Worm (Caenorhabditis elegans): Measurements from ENCODE around the gene serp-1.1.

serp-1.1 gene

ce11 chrX:15869589-15869988, 28.2 kb downstream of the serp-1.1 start:
- TF ChIP-seq tra-1 (GFP tag; IDR thresholded peaks at IDR 0.05) (no peak), aha-1 (tag) (no peak), unc-62 (GFP tag; optimal IDR thresholded peaks at IDR 0.05 in 1 of 2) (peak in 1 of 2 experiments; percentile 81), unc-62 (tag; optimal IDR thresholded peaks at IDR 0.05) (no peak), nhr-10 (tag; optimal IDR thresholded peaks at IDR 0.05) (no peak), lsy-2 (tag; optimal IDR thresholded peaks at IDR 0.05) (no peak), nhr-76 (tag; optimal IDR thresholded peaks at IDR 0.05) (no peak), mxl-3 (GFP tag; optimal IDR thresholded peaks at IDR 0.05) (peak; percentile 9), vab-7 (GFP tag; IDR thresholded peaks at IDR 0.05) (no peak), egl-27 (tag; optimal IDR thresholded peaks at IDR 0.05) (no peak), dpl-1 (GFP tag; optimal IDR thresholded peaks at IDR 0.05) (no peak), F10B5.3 (tag; optimal IDR thresholded peaks at IDR 0.05) (no peak), nhr-48 (tag; optimal IDR thresholded peaks at IDR 0.05) (no peak), lir-3 (tag; optimal IDR thresholded peaks at IDR 0.05) (no peak), nhr-102 (tag; optimal IDR thresholded peaks at IDR 0.05) (no peak), mxl-2 (GFP tag; conservative IDR thresholded peaks at IDR 0.05) (no peak), hlh-11 (tag; optimal IDR thresholded peaks at IDR 0.05) (peak; percentile 15), lin-13 (GFP tag; optimal IDR thresholded peaks at IDR 0.05) (no peak)

ce11 chrX:15876936-15877335, 35.6 kb downstream of the serp-1.1 start:
- TF ChIP-seq hif-1 (tag; optimal IDR thresholded peaks at IDR 0.05) (peak in 1 of 2 experiments; percentile 8), tag-97 (GFP tag; IDR thresholded peaks at IDR 0.05) (no peak), lin-39 (tag; optimal IDR thresholded peaks at IDR 0.05) (no peak), ceh-20 (GFP tag; IDR thresholded peaks at IDR 0.05) (peak; percentile 29; the same call in 1 of the 2 replicates), mdl-1 (tag; optimal IDR thresholded peaks at IDR 0.05) (peak in 1 of 2 experiments; percentile 21), nhr-28 (tag; optimal IDR thresholded peaks at IDR 0.05) (peak; percentile 16), hlh-11 (tag; optimal IDR thresholded peaks at IDR 0.05) (peak; percentile 46), hlh-30 (tag; optimal IDR thresholded peaks at IDR 0.05; ENCODE audit: insufficient read depth) (peak; percentile 74), lin-1 (GFP tag; IDR thresholded peaks at IDR 0.05) (no peak), nhr-76 (tag; optimal IDR thresholded peaks at IDR 0.05) (no peak), aha-1 (tag) (peak; percentile 51), mxl-3 (GFP tag; optimal IDR thresholded peaks at IDR 0.05) (peak; percentile 75), set-16 (GFP tag; IDR thresholded peaks at IDR 0.05) (peak; percentile 46), egl-43 (GFP tag; IDR thresholded peaks at IDR 0.05) (peak; percentile 57; the same call in 1 of the 2 replicates), hmg-1.1 (GFP tag; IDR thresholded peaks at IDR 0.05) (0 out of 2 replicates have a peak, but pooled peaks have one; percentile 34)

ce11 chrX:15878785-15879184, 37.4 kb downstream of the serp-1.1 start, which contains the start of gene gmeb-2:
Gene gmeb-2, plus strand, starts transcription at chrX:15879085.
- no peak for TF ChIP-seq gei-8 (GFP tag; optimal IDR thresholded peaks at IDR 0.05)
- peak; percentile 44; the same call in 1 of the 2 replicates for TF ChIP-seq set-16 (GFP tag; IDR thresholded peaks at IDR 0.05)

- peak; percentile 89 for TF ChIP-seq set-16 (GFP tag; IDR thresholded peaks at IDR 0.05)
- peak; percentile 21 for TF ChIP-seq hlh-11 (tag; optimal IDR thresholded peaks at IDR 0.05)
- peak; percentile 14 for TF ChIP-seq hlh-30 (tag; optimal IDR thresholded peaks at IDR 0.05; ENCODE audit: insufficient read depth)
- peak; percentile 81 for TF ChIP-seq aha-1 (tag)
- TF ChIP-seq pha-4 (GFP tag; IDR thresholded peaks at IDR 0.05), result peak; percentile 56; the same call in 1 of the 2 replicates
- no peak for TF ChIP-seq pha-4 (tag; optimal IDR thresholded peaks at IDR 0.05)
- TF ChIP-seq nhr-111 (GFP tag; optimal IDR thresholded peaks at IDR 0.05), result no peak
- TF ChIP-seq fkh-10 (GFP tag; optimal IDR thresholded peaks at IDR 0.05), result no peak
- no peak for TF ChIP-seq dve-1 (tag; optimal IDR thresholded peaks at IDR 0.05; ENCODE audit: insufficient read depth)
These were observed 39.7 kb downstream of the serp-1.1 start for ce11 chrX:15881027-15881426.

Measured in whole organism, L4 larva.